Fruit fly (Drosophila melanogaster) whole organism, embryonic: ENCODE data around the gene CG7685.
A peak's percentile ranks its signal among the peaks of the same experiment; 100 is the strongest.

Experiments
- CG10267 ChIP-seq: fragments of 200-800 bp; sonication (Bioruptor generic); optimal IDR thresholded peaks from 2 replicates; lab custom pipeline; 2018; ENCODE audit warnings: missing biosample characterization, mild to moderate bottlenecking, missing genetic modification characterization, moderate library complexity
- CG11456 ChIP-seq: fragments of 200-800 bp; sonication (Bioruptor generic); IDR thresholded peaks from 3 replicates; pipeline ENCODE4 v1.3.6; 2022; ENCODE audit warnings: missing biosample characterization, missing genetic modification characterization
- CG11560 ChIP-seq: fragments of 200-800 bp; sonication (Bioruptor generic); IDR thresholded peaks from 3 replicates; pipeline ENCODE4 v1.3.6; 2022; ENCODE audit warnings: missing biosample characterization, missing genetic modification characterization
- CG12299 ChIP-seq: fragments of 200-800 bp; sonication (Bioruptor generic); optimal IDR thresholded peaks from 2 replicates; lab custom pipeline; 2018; ENCODE audit warnings: missing biosample characterization, mild to moderate bottlenecking, missing genetic modification characterization
- CG14014 ChIP-seq: fragments of 200-800 bp; sonication (Bioruptor generic); IDR thresholded peaks from 2 replicates; pipeline ENCODE4 v1.3.6; 2022; ENCODE audit warnings: missing biosample characterization, missing genetic modification characterization
- CG15269 ChIP-seq: fragments of 200-800 bp; sonication (Bioruptor generic); optimal IDR thresholded peaks from 2 replicates; lab custom pipeline; 2018; ENCODE audit warnings: missing biosample characterization, mild to moderate bottlenecking, missing genetic modification characterization, moderate library complexity
- CG17385 ChIP-seq: fragments of 200-800 bp; sonication (Bioruptor generic); optimal IDR thresholded peaks from 3 replicates; lab custom pipeline; 2018; ENCODE audit warnings: missing biosample characterization, mild to moderate bottlenecking, missing genetic modification characterization
- CG18262 ChIP-seq: fragments of 200-800 bp; optimal IDR thresholded peaks from 3 replicates; lab custom pipeline; 2019; ENCODE audit warnings: missing biosample characterization, mild to moderate bottlenecking, missing genetic modification characterization, moderate library complexity
- CG18599 ChIP-seq: fragments of 200-800 bp; sonication (Bioruptor generic); optimal IDR thresholded peaks from 3 replicates; lab custom pipeline; 2017; ENCODE audit warnings: missing biosample characterization, missing genetic modification characterization, mild to moderate bottlenecking, moderate library complexity, missing genetic modification reagents
- CG2678 ChIP-seq: fragments of 200-800 bp; sonication (Bioruptor generic); optimal IDR thresholded peaks from 3 replicates; lab custom pipeline; 2019; ENCODE audit warnings: missing biosample characterization, mild to moderate bottlenecking, missing genetic modification characterization, moderate library complexity
- CG31224 ChIP-seq: fragments of 200-800 bp; sonication (Bioruptor generic); IDR thresholded peaks from 2 replicates; pipeline ENCODE4 v1.3.6; 2022; ENCODE audit warnings: missing biosample characterization, missing genetic modification characterization
- CG32772 ChIP-seq: fragments of 200-800 bp; sonication (Bioruptor generic); IDR thresholded peaks from 2 replicates; pipeline ENCODE4 v1.3.6; 2022; ENCODE audit warnings: missing biosample characterization, missing genetic modification characterization
- CG34376 ChIP-seq: fragments of 200-800 bp; sonication (Bioruptor generic); optimal IDR thresholded peaks from 2 replicates; lab custom pipeline; 2018; ENCODE audit warnings: missing biosample characterization, mild to moderate bottlenecking, missing genetic modification characterization
- CG3838 ChIP-seq: fragments of 200-800 bp; sonication (Bioruptor generic); optimal IDR thresholded peaks from 3 replicates; lab custom pipeline; 2016; ENCODE audit warnings: missing biosample characterization, missing genetic modification characterization
- CG4360 ChIP-seq: fragments of 200-800 bp; sonication (Bioruptor generic); IDR thresholded peaks from 2 replicates; pipeline ENCODE4 v1.3.6; 2022; ENCODE audit warnings: missing biosample characterization, missing genetic modification characterization
- CG4820 ChIP-seq: fragments of 200-800 bp; sonication (Bioruptor generic); optimal IDR thresholded peaks from 3 replicates; lab custom pipeline; 2016; ENCODE audit warnings: missing biosample characterization, missing genetic modification characterization
- CG6791 ChIP-seq: fragments of 200-800 bp; sonication (Bioruptor generic); IDR thresholded peaks from 3 replicates; pipeline ENCODE4 v1.3.6; 2022; ENCODE audit warnings: missing biosample characterization, missing genetic modification characterization; ENCODE audit not compliant: partially characterized antibody
- CG8478 ChIP-seq: fragments of >200 bp; optimal IDR thresholded peaks from 2 replicates; lab custom pipeline; 2018
- CG8924 ChIP-seq: fragments of 200-800 bp; optimal IDR thresholded peaks from 3 replicates; lab custom pipeline; 2019; ENCODE audit warnings: missing biosample characterization, mild to moderate bottlenecking, missing genetic modification characterization, moderate library complexity
- CG9215 ChIP-seq: fragments of 200-800 bp; sonication (Bioruptor generic); IDR thresholded peaks from 2 replicates; pipeline ENCODE4 v1.3.6; 2022; ENCODE audit warnings: missing biosample characterization, missing genetic modification characterization
- CG9437 ChIP-seq: fragments of 200-800 bp; sonication (Bioruptor generic); optimal IDR thresholded peaks from 2 replicates; lab custom pipeline; 2018; ENCODE audit warnings: missing biosample characterization, mild to moderate bottlenecking, missing genetic modification characterization
- CG9876 ChIP-seq: fragments of 200-800 bp; sonication (Bioruptor generic); optimal IDR thresholded peaks from 2 replicates; lab custom pipeline; 2016; ENCODE audit warnings: missing biosample characterization, missing genetic modification characterization
- Dfd ChIP-seq, 2 experiments: fragments of >200 bp; optimal IDR thresholded peaks; 2 replicates each; lab custom pipeline; 2017; ENCODE audit warnings: missing biosample characterization in 2 of 2, missing genetic modification characterization in 2 of 2
- Dip3 ChIP-seq: fragments of 200-800 bp; sonication (Bioruptor generic); optimal IDR thresholded peaks from 3 replicates; lab custom pipeline; 2016; ENCODE audit warnings: missing biosample characterization, missing genetic modification characterization
- Doc2 ChIP-seq: fragments of 200-800 bp; sonication (Bioruptor generic); IDR thresholded peaks from 2 replicates; pipeline ENCODE4 v1.3.6; 2022; ENCODE audit warnings: missing biosample characterization, missing genetic modification characterization
- Dp ChIP-seq: fragments of 200-800 bp; sonication (Bioruptor generic); optimal IDR thresholded peaks from 2 replicates; lab custom pipeline; 2018; ENCODE audit warnings: missing biosample characterization, mild to moderate bottlenecking, missing genetic modification characterization, moderate library complexity
- Fer1 ChIP-seq: fragments of 200-800 bp; sonication (Bioruptor generic); optimal IDR thresholded peaks from 2 replicates; lab custom pipeline; 2017; ENCODE audit warnings: missing biosample characterization, mild to moderate bottlenecking, missing genetic modification characterization
- HLH54F ChIP-seq: fragments of 200-800 bp; sonication (Bioruptor generic); optimal IDR thresholded peaks from 3 replicates; lab custom pipeline; 2016; ENCODE audit warnings: missing biosample characterization, missing genetic modification characterization
- HmgD ChIP-seq: fragments of 200-800 bp; sonication (Bioruptor generic); optimal IDR thresholded peaks from 3 replicates; lab custom pipeline; 2016; ENCODE audit warnings: missing biosample characterization, missing genetic modification characterization
- Med ChIP-seq: fragments of 200-800 bp; sonication (Bioruptor generic); peaks from one replicate; lab custom pipeline; 2016; ENCODE audit warnings: missing biosample characterization, missing genetic modification characterization, mild to moderate bottlenecking, inconsistent platforms, moderate library complexity
- Meics ChIP-seq: fragments of 200-800 bp; sonication (Bioruptor generic); optimal IDR thresholded peaks from 2 replicates; lab custom pipeline; 2017; ENCODE audit warnings: missing biosample characterization, mild to moderate bottlenecking, missing genetic modification characterization
- Mes4 ChIP-seq: fragments of 200-800 bp; sonication (Bioruptor generic); optimal IDR thresholded peaks from 2 replicates; lab custom pipeline; 2016; ENCODE audit warnings: missing biosample characterization, missing genetic modification characterization
- NFAT ChIP-seq: fragments of 200-800 bp; sonication (Bioruptor generic); IDR thresholded peaks from 2 replicates; pipeline ENCODE4 v1.3.6; 2022; ENCODE audit warnings: missing biosample characterization, missing genetic modification characterization
- NK7.1 ChIP-seq: fragments of 200-800 bp; sonication (Bioruptor generic); optimal IDR thresholded peaks from 3 replicates; lab custom pipeline; 2016; ENCODE audit warnings: missing biosample characterization, missing genetic modification characterization
- Stat92E ChIP-seq, 3 experiments: fragments of >200 bp in 2 of 3; fragments of 200-800 bp in 1 of 3; sonication (Bioruptor generic) in 1 of 3; optimal IDR thresholded peaks; 2 replicates each; lab custom pipeline; 2017 to 2019; ENCODE audit warnings: missing biosample characterization in 3 of 3, missing genetic modification characterization in 3 of 3, mild to moderate bottlenecking in 1 of 3, moderate library complexity in 1 of 3
- ase ChIP-seq: fragments of 200-800 bp; sonication (Bioruptor generic); IDR thresholded peaks from 3 replicates; pipeline ENCODE4 v1.3.6; 2022; ENCODE audit warnings: missing biosample characterization, missing genetic modification characterization
- bcd ChIP-seq: fragments of 200-800 bp; sonication (Bioruptor generic); optimal IDR thresholded peaks from 2 replicates; lab custom pipeline; 2017; ENCODE audit warnings: missing biosample characterization, mild to moderate bottlenecking, missing genetic modification characterization
- bigmax ChIP-seq: fragments of 200-800 bp; sonication (Bioruptor generic); optimal IDR thresholded peaks from 2 replicates; lab custom pipeline; 2018; ENCODE audit warnings: missing biosample characterization, mild to moderate bottlenecking, missing genetic modification characterization
- corto ChIP-seq: fragments of 200-800 bp; sonication (Bioruptor generic); optimal IDR thresholded peaks from 2 replicates; lab custom pipeline; 2016; ENCODE audit warnings: missing biosample characterization, mild to moderate bottlenecking, missing genetic modification characterization, moderate library complexity
- da ChIP-seq: fragments of 200-800 bp; sonication (Bioruptor generic); optimal IDR thresholded peaks from 2 replicates; lab custom pipeline; 2016; ENCODE audit warnings: missing biosample characterization, missing genetic modification characterization
- dysf ChIP-seq: fragments of 200-800 bp; sonication (Bioruptor generic); IDR thresholded peaks from 3 replicates; pipeline ENCODE4 v1.3.6; 2022; ENCODE audit warnings: missing biosample characterization, missing genetic modification characterization
- pan ChIP-seq, 4 experiments: fragments of >200 bp in 3 of 4; fragments of 200-800 bp in 1 of 4; sonication (Bioruptor generic) in 1 of 4; optimal IDR thresholded peaks in 3 of 4; IDR thresholded peaks in 1 of 4; 2 replicates each; pipeline versions ENCODE4 v1.3.6 to Lab custom; 2017 to 2022; ENCODE audit warnings: missing biosample characterization in 2 of 4, missing genetic modification characterization in 2 of 4, mixed read lengths in 1 of 4
- pfk ChIP-seq: fragments of 200-800 bp; sonication (Bioruptor generic); optimal IDR thresholded peaks from 2 replicates; lab custom pipeline; 2018; ENCODE audit warnings: missing biosample characterization, mild to moderate bottlenecking, missing genetic modification characterization, moderate library complexity
- pho ChIP-seq: fragments of 200-800 bp; sonication (Bioruptor generic); optimal IDR thresholded peaks from 2 replicates; lab custom pipeline; 2016; ENCODE audit warnings: missing biosample characterization, missing genetic modification characterization
- seq ChIP-seq: fragments of 200-800 bp; sonication (Bioruptor generic); IDR thresholded peaks from 2 replicates; pipeline ENCODE4 v1.3.6; 2022; ENCODE audit warnings: missing biosample characterization, missing genetic modification characterization
- sob ChIP-seq: fragments of 200-800 bp; sonication (Bioruptor generic); IDR thresholded peaks from 2 replicates; pipeline ENCODE4 v1.3.6; 2022; ENCODE audit warnings: missing biosample characterization, missing genetic modification characterization
- tna ChIP-seq: fragments of 200-800 bp; sonication (Bioruptor generic); IDR thresholded peaks from 2 replicates; pipeline ENCODE4 v1.3.6; 2022; ENCODE audit warnings: missing biosample characterization, missing genetic modification characterization; ENCODE audit not compliant: partially characterized antibody

CG7685 gene

DNA sequence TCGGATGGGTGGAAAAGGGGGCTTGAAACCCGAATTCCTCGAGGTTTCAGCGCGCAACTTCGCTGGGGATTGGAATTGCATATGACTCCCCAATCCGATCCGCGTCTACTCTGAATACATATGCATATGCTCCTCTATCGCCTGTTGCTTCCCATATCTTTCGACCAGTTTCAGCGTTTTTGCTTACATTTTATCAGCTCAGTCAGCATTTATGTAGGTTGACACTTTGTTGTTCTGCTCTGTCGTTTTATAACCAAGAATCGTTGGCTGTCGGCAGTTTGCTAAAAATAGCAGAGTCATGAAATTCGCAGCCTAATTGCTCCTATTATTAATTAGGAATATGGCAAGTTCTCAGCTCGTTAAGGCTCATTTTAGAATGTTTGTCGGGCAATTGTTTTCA is 9.0 kb upstream of the CG7685 start:
- no peak for TF ChIP-seq Stat92E (GFP tag; optimal IDR thresholded peaks at IDR 0.05; lab: Kevin White, UChicago)
- peak; percentile 38 for TF ChIP-seq Med (GFP tag; lab: Kevin White, UChicago)

DNA sequence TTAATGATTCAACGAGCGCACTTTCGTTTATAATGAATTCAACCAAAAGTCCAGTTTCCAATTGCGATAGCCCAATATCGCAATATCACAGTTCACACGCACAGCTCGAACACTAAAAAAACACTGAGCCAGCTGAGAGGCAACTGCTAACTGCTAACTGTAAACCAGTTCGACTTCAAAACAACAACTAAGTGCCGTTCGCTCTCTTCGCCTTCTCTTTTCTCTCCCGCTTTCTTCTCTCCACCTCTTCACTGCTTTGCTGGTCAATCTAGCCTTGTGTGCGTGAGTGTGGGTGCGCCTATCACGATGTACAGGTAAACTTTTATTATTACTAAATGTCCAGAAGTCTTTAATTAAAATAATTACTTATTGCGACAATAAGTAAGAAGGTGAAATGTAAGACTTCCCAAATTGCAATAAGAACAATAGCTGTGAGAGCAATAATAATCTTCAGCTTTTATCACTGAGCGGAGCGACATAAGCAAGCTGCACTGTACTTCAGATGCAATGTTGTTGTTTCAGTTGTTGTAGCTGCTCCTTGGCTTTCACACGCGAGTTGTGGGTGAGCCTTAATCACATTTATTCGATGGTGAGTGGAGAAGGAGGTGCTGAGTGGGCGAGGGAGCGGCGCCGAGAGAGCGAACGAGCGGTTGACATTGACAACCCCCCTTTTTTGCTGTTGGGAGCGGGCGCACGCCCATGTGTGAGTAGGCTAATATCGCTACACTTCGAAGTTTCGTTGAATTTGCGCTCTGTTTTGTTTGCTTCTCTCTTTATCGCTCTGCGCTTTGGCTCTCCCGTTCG is 7.7 kb upstream of the CG7685 start, which contains the start of gene Vti1b:
TSS of gene Vti1b (plus strand) at position 195 of the 804 bp plus-strand sequence.
- TF ChIP-seq CG6791 (GFP tag; lab: Robert Waterston, UW) (no peak), CG4360 (peak; percentile 82), Doc2 (GFP tag; lab: Robert Waterston, UW) (0 out of 2 replicates have a peak, but pooled peaks have one; percentile 32), bigmax (peak; percentile 18), pfk (GFP tag; lab: Kevin White, UChicago) (no peak), CG11560 (tag; lab: Robert Waterston, UW) (peak; percentile 75; the same call in 2 of the 3 replicates), da (GFP tag; lab: Kevin White, UChicago) (peak; percentile 79), CG9215 (GFP tag; lab: Robert Waterston, UW) (peak; percentile 91), CG2678 (tag; lab: Kevin White, UChicago) (peak; percentile 96), CG18262 (peak; percentile 96), CG12299 (peak; percentile 79), CG10267 (peak; percentile 90), CG18599 (GFP tag; lab: Kevin White, UChicago) (peak; percentile 95), NK7.1 (GFP tag; lab: Kevin White, UChicago) (peak; percentile 83), CG31224 (GFP tag; lab: Robert Waterston, UW) (peak; percentile 84), Meics (GFP tag; lab: Kevin White, UChicago) (peak; percentile 92), bcd (peak; percentile 94), CG32772 (GFP tag; lab: Robert Waterston, UW) (peak; percentile 91), Dip3 (GFP tag; lab: Kevin White, UChicago) (peak; percentile 92), HLH54F (GFP tag; lab: Kevin White, UChicago) (peak; percentile 92), corto (GFP tag; lab: Kevin White, UChicago) (peak; percentile 75), CG11456 (GFP tag; lab: Robert Waterston, UW) (peak; percentile 93), ase (GFP tag; lab: Robert Waterston, UW) (peak; percentile 85), CG9437 (GFP tag; lab: Kevin White, UChicago) (peak; percentile 81), CG15269 (tag; lab: Kevin White, UChicago) (peak; percentile 93), CG17385 (GFP tag; lab: Kevin White, UChicago) (peak; percentile 92), pan (optimal IDR thresholded peaks at IDR 0.05; lab: Kevin White, UChicago) (no peak), pan (GFP tag; optimal IDR thresholded peaks at IDR 0.05 in 1 of 2, IDR thresholded peaks at IDR 0.05 in 1 of 2) (peak in 1 of 2 experiments; percentile 95), HmgD (GFP tag; lab: Kevin White, UChicago) (peak; percentile 78), CG34376 (GFP tag; lab: Kevin White, UChicago) (peak; percentile 56), CG14014 (GFP tag; lab: Robert Waterston, UW) (peak; percentile 90), Dfd (GFP tag; optimal IDR thresholded peaks at IDR 0.05; lab: Kevin White, UChicago) (no peak), tna (no peak), CG8478 (lab: Kevin White, UChicago) (no peak), CG9876 (GFP tag; lab: Kevin White, UChicago) (peak; percentile 85), sob (GFP tag; lab: Robert Waterston, UW) (peak; percentile 78), CG8924 (tag; lab: Kevin White, UChicago) (peak; percentile 96), Fer1 (peak; percentile 93), Mes4 (GFP tag; lab: Kevin White, UChicago) (peak; percentile 90), CG3838 (peak; percentile 89), dysf (peak; percentile 93), pho (GFP tag; lab: Kevin White, UChicago) (peak; percentile 91), CG4820 (peak; percentile 95), Dp (GFP tag; lab: Kevin White, UChicago) (no peak), seq (GFP tag; lab: Robert Waterston, UW) (peak; percentile 89), NFAT (GFP tag; lab: Robert Waterston, UW) (peak; percentile 85)
